Worm (Caenorhabditis elegans): ENCODE data around the gene C46E10.3.

DNA sequence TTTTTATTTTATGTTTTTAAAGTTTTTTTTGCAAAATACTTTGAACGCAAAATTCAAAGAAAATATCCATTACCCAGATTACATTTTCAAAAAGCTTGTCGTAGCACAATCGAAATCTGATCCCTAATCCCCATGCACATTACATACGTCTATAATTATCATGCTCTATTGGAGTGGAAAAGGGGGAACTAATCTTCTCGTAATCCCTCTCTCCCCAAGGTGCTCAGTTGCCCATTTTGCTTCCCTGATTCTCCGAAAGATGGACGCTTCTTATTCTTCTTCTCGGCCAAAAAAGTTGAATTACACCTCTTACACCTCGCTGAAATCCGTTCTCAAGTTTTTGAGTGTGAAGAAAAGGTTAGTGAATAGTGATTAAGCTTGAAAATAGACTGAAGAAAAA, 10.1 kb upstream of the C46E10.3 start, which contains the start of gene fbxc-53:
- TF ChIP-seq fkh-10 (GFP tag; optimal IDR thresholded peaks at IDR 0.05), result no peak
- TF ChIP-seq hlh-30 (tag; optimal IDR thresholded peaks at IDR 0.05; ENCODE audit: insufficient read depth), result no peak
- no peak for TF ChIP-seq tbx-2 (tag; optimal IDR thresholded peaks at IDR 0.05)

Measured in whole organism, late embryonic.